Worm (Caenorhabditis elegans): ENCODE results near the gene C31E10.6.

C31E10.6 gene

ce11 chrX:13969257-13969968 is 26.7 kb upstream of the C31E10.6 start (continued):
- TF ChIP-seq unc-62 (GFP tag; optimal IDR thresholded peaks at IDR 0.05) (peak; percentile 56), chd-7 (tag; optimal IDR thresholded peaks at IDR 0.05) (peak; percentile 56), nhr-80 (tag; optimal IDR thresholded peaks at IDR 0.05) (peak; percentile 92), ztf-28 (GFP tag; IDR thresholded peaks at IDR 0.05) (no peak), let-526 (GFP tag; IDR thresholded peaks at IDR 0.05) (0 out of 2 replicates have a peak, but pooled peaks have one; percentile 7), hmg-20 (GFP tag; IDR thresholded peaks at IDR 0.05) (no peak), lin-40 (tag; optimal IDR thresholded peaks at IDR 0.05) (peak; percentile 83), lin-26 (GFP tag; IDR thresholded peaks at IDR 0.05) (peak; percentile 43; the same call in 1 of the 2 replicates), snpc-4 (GFP tag; optimal IDR thresholded peaks at IDR 0.05) (no peak), snpc-4 (tag; optimal IDR thresholded peaks at IDR 0.05) (peak in 3 of 4 experiments; percentile 12 to 59 (median 55)), hsf-1 (GFP tag; IDR thresholded peaks at IDR 0.05) (no peak), bed-1 (GFP tag; IDR thresholded peaks at IDR 0.05) (0 out of 2 replicates have a peak, but pooled peaks have one; percentile 30), tbp1 (GFP tag; optimal IDR thresholded peaks at IDR 0.05) (peak; percentile 51), let-607 (tag; optimal IDR thresholded peaks at IDR 0.05) (peak in 1 of 2 experiments; percentile 59), D2030.7 (GFP tag; IDR thresholded peaks at IDR 0.05) (no peak), nfyb-1 (GFP tag; IDR thresholded peaks at IDR 0.05) (peak; percentile 43; the same call in 1 of the 2 replicates), F22D6.2 (tag; optimal IDR thresholded peaks at IDR 0.05) (peak; percentile 8), lin-35 (GFP tag; optimal IDR thresholded peaks at IDR 0.05) (peak in 1 of 3 experiments; percentile 70), nhr-90 (tag; optimal IDR thresholded peaks at IDR 0.05) (peak; percentile 51), Y53F4B.3 (GFP tag; IDR thresholded peaks at IDR 0.05) (no peak), ztf-26 (tag; optimal IDR thresholded peaks at IDR 0.05) (peak; percentile 37)

DNA sequence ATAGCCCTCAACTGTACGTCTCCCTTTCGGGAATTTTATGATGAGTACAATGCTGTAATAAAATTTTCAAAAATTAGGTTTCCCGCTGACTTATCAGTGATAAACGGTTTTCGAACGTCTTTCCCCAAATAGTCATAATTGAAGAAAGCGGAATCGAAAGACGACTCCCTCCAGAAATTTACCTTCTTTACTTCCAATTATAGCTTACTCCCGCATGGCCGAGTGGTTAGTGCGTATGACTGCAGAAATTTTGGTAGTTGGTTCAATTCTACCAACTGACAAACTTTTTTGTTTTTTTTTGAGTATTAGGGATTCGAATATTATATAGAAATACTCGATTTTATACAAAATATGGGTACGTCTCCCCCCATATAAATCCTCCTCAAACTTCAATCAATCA is 23.1 kb upstream of the C31E10.6 start:
- peak; percentile 75 for TF ChIP-seq hmg-1.2 (GFP tag; IDR thresholded peaks at IDR 0.05)
- 0 out of 2 replicates have a peak, but pooled peaks have one; percentile 62 for TF ChIP-seq ceh-58 (GFP tag; IDR thresholded peaks at IDR 0.05)
- peak; percentile 57; the same call in 1 of the 2 replicates for TF ChIP-seq let-526 (GFP tag; IDR thresholded peaks at IDR 0.05)
- TF ChIP-seq Y56A3A.18 (GFP tag; IDR thresholded peaks at IDR 0.05) = peak; percentile 78
- TF ChIP-seq nhr-120 (GFP tag; IDR thresholded peaks at IDR 0.05) = 0 out of 2 replicates have a peak, but pooled peaks have one; percentile 49
- TF ChIP-seq mcd-1 (GFP tag; IDR thresholded peaks at IDR 0.05) = 0 out of 2 replicates have a peak, but pooled peaks have one; percentile 15
- peak; percentile 56 for TF ChIP-seq B0261.1 (tag; optimal IDR thresholded peaks at IDR 0.05)
- 0 out of 2 replicates have a peak, but pooled peaks have one; percentile 36 for TF ChIP-seq ztf-6 (GFP tag; IDR thresholded peaks at IDR 0.05)
- TF ChIP-seq ceh-40 (GFP tag; IDR thresholded peaks at IDR 0.05) = 0 out of 2 replicates have a peak, but pooled peaks have one; percentile 32
- peak; percentile 94 for TF ChIP-seq lin-26 (GFP tag; IDR thresholded peaks at IDR 0.05)
- 0 out of 2 replicates have a peak, but pooled peaks have one; percentile 44 for TF ChIP-seq ztf-25 (GFP tag; IDR thresholded peaks at IDR 0.05)
- TF ChIP-seq bed-1 (GFP tag; IDR thresholded peaks at IDR 0.05) = peak; percentile 80; the same call in 1 of the 2 replicates
- TF ChIP-seq rcor-1 (GFP tag; IDR thresholded peaks at IDR 0.05) = peak; percentile 58
- peak; percentile 62; the same call in 1 of the 2 replicates for TF ChIP-seq hmg-20 (GFP tag; IDR thresholded peaks at IDR 0.05)
- peak; percentile 24; the same call in 1 of the 2 replicates for TF ChIP-seq Y79H2A.3 (GFP tag; conservative IDR thresholded peaks at IDR 0.05)
- TF ChIP-seq madf-3 (GFP tag; IDR thresholded peaks at IDR 0.05) = 0 out of 2 replicates have a peak, but pooled peaks have one; percentile 36
- TF ChIP-seq madf-6 (GFP tag; IDR thresholded peaks at IDR 0.05) = peak; percentile 60; the same call in 1 of the 2 replicates
- TF ChIP-seq cebp-2 (GFP tag; IDR thresholded peaks at IDR 0.05) = peak; percentile 84; the same call in 1 of the 2 replicates
- 0 out of 2 replicates have a peak, but pooled peaks have one; percentile 67 for TF ChIP-seq aptf-3 (GFP tag; IDR thresholded peaks at IDR 0.05)
- peak; percentile 94 for TF ChIP-seq egl-44 (GFP tag; IDR thresholded peaks at IDR 0.05)
- TF ChIP-seq ekl-4 (GFP tag; IDR thresholded peaks at IDR 0.05) = peak; percentile 22; the same call in 1 of the 2 replicates
- peak; percentile 50; the same call in 1 of the 2 replicates for TF ChIP-seq dox-1 (GFP tag; IDR thresholded peaks at IDR 0.05)
- peak; percentile 68 for TF ChIP-seq nfyb-1 (GFP tag; IDR thresholded peaks at IDR 0.05)
- peak; percentile 23 for TF ChIP-seq rpc-1 (optimal IDR thresholded peaks at IDR 0.05)
- TF ChIP-seq rpc-1 (tag; optimal IDR thresholded peaks at IDR 0.05) = peak; percentile 55
- TF ChIP-seq Y53G8AR.9 (GFP tag; conservative IDR thresholded peaks at IDR 0.05) = peak; percentile 60; the same call in 1 of the 2 replicates
- peak; percentile 59 for TF ChIP-seq D2030.7 (GFP tag; IDR thresholded peaks at IDR 0.05)
- peak; percentile 84 for TF ChIP-seq tbp1 (GFP tag; optimal IDR thresholded peaks at IDR 0.05)
- peak; percentile 78 for TF ChIP-seq pbrm-1 (GFP tag; IDR thresholded peaks at IDR 0.05)

All from whole organism, young adult.